Fruit fly (Drosophila melanogaster): ENCODE data around the gene Nle.

- TF ChIP-seq CG8478 (optimal IDR thresholded peaks at IDR 0.05), result no peak
- no peak for TF ChIP-seq pan (optimal IDR thresholded peaks at IDR 0.05)
Observed at dm6 chr2L:563314-563713, 4.6 kb downstream of the Nle start.

Measured in whole organism.